Fruit fly (Drosophila melanogaster) whole organism, adult: Measurements from ENCODE around the gene Cdk8.

Experiments used
- CG5204 ChIP-seq: fragments of 200-800 bp; sonication (Bioruptor generic); optimal IDR thresholded peaks from 2 replicates; lab custom pipeline; 2016; ENCODE audit warnings: missing biosample characterization, missing genetic modification characterization
- ovo ChIP-seq: fragments of 200-800 bp; sonication (Bioruptor generic); optimal IDR thresholded peaks from 2 replicates; lab custom pipeline; 2016; ENCODE audit warnings: missing biosample characterization, missing genetic modification characterization

- TF ChIP-seq CG5204 (GFP tag; lab: Kevin White, UChicago) (no peak), ovo (GFP tag; lab: Kevin White, UChicago) (no peak)
These were observed 2.2 kb upstream of the Cdk8 start for dm6 chr3L:9840710-9841109.
